Fruit fly (Drosophila melanogaster): ENCODE results near the gene CG13875.
A peak's percentile ranks its signal among the peaks of the same experiment; 100 is the strongest.

CG13875 gene

DNA sequence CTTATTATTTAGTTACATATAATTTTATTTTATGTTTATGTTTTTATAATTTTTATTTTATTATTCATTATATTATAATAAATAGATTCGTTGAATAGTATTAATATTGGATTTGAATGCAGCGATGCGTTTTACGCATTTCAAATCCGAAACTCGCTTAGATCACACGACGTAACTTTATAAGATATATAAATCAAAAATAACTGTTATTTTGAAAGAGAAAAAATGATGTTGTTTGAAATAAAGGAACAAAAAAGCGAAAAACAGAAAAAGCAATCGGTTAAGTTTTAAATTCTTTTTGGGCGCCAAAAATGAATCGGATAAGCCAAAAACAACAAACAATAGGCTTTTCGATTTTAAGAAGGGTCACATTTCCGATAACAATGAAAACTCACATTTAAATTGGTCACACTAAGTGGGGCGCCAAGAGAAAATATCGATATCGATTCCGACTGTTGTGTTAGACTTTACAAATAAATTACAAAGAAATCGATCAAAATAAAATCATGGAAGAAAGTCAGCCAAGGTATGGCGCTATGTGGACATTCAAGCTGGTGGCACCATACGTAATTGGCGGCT is 33.6 kb upstream of the CG13875 start, which contains the start of gene CG6845 (continued):
- TF ChIP-seq Hand (GFP tag; optimal IDR thresholded peaks at IDR 0.05), result no peak
- TF ChIP-seq Sin3A (optimal IDR thresholded peaks at IDR 0.05), result peak; percentile 17
- TF ChIP-seq gem (tag; optimal IDR thresholded peaks at IDR 0.05), result no peak
- TF ChIP-seq CG17328 (GFP tag; IDR thresholded peaks at IDR 0.05), result no peak
- TF ChIP-seq pfk (GFP tag; optimal IDR thresholded peaks at IDR 0.05), result no peak
- TF ChIP-seq Camta (GFP tag; optimal IDR thresholded peaks at IDR 0.05), result no peak
- TF ChIP-seq CG42726 (GFP tag; IDR thresholded peaks at IDR 0.05; ENCODE audit: partially characterized antibody), result 0 out of 2 replicates have a peak, but pooled peaks have one; percentile 31
- TF ChIP-seq Opbp (GFP tag; IDR thresholded peaks at IDR 0.05; ENCODE audit: partially characterized antibody), result peak; percentile 72; the same call in 2 of the 3 replicates
- no peak for TF ChIP-seq kah (GFP tag; optimal IDR thresholded peaks at IDR 0.05)
- TF ChIP-seq CG3726 (GFP tag; IDR thresholded peaks at IDR 0.05), result no peak
- no peak for TF ChIP-seq Asciz (GFP tag; optimal IDR thresholded peaks at IDR 0.05)
- TF ChIP-seq wor (GFP tag; IDR thresholded peaks at IDR 0.05), result no peak
- TF ChIP-seq CG17829 (tag; optimal IDR thresholded peaks at IDR 0.05), result peak; percentile 27
- TF ChIP-seq CG18764 (GFP tag; optimal IDR thresholded peaks at IDR 0.05), result no peak
- TF ChIP-seq nmo (GFP tag; optimal IDR thresholded peaks at IDR 0.05), result peak; percentile 35
- TF ChIP-seq CG10565 (GFP tag; optimal IDR thresholded peaks at IDR 0.05), result no peak
- no peak for TF ChIP-seq gce (GFP tag; IDR thresholded peaks at IDR 0.05)
- TF ChIP-seq Aef1 (GFP tag; IDR thresholded peaks at IDR 0.05), result peak; percentile 44; the same call in 2 of the 3 replicates
- TF ChIP-seq CG11696 (GFP tag; IDR thresholded peaks at IDR 0.05), result no peak
- peak; percentile 40; the same call in 1 of the 2 replicates for TF ChIP-seq CG2129 (GFP tag; IDR thresholded peaks at IDR 0.05; ENCODE audit: partially characterized antibody)
- TF ChIP-seq cas (GFP tag; IDR thresholded peaks at IDR 0.05), result no peak
- no peak for TF ChIP-seq Poxn (GFP tag; IDR thresholded peaks at IDR 0.05)
- no peak for TF ChIP-seq Atf6 (GFP tag; IDR thresholded peaks at IDR 0.05)
- no peak for TF ChIP-seq CG16779 (GFP tag; IDR thresholded peaks at IDR 0.05)
- TF ChIP-seq tin (GFP tag; optimal IDR thresholded peaks at IDR 0.05), result no peak
- no peak for TF ChIP-seq Xrp1 (GFP tag; IDR thresholded peaks at IDR 0.05)
- no peak for TF ChIP-seq croc (GFP tag; conservative IDR thresholded peaks at IDR 0.05)
- TF ChIP-seq Ada2b (GFP tag; IDR thresholded peaks at IDR 0.05), result no peak
- no peak for TF ChIP-seq sc (optimal IDR thresholded peaks at IDR 0.05)
- no peak for TF ChIP-seq sc (GFP tag; optimal IDR thresholded peaks at IDR 0.05)
- TF ChIP-seq CG4854 (GFP tag; optimal IDR thresholded peaks at IDR 0.05), result no peak
- no peak for TF ChIP-seq esg (GFP tag; conservative IDR thresholded peaks at IDR 0.05)
- TF ChIP-seq disco-r (GFP tag; optimal IDR thresholded peaks at IDR 0.05), result no peak
- TF ChIP-seq Xbp1 (GFP tag; optimal IDR thresholded peaks at IDR 0.05), result no peak
- no peak for TF ChIP-seq CG11085 (GFP tag; IDR thresholded peaks at IDR 0.05)
- TF ChIP-seq Pdp1 (GFP tag; optimal IDR thresholded peaks at IDR 0.05), result no peak
- TF ChIP-seq CG32772 (GFP tag; IDR thresholded peaks at IDR 0.05), result no peak
- TF ChIP-seq abd-A (tag; optimal IDR thresholded peaks at IDR 0.05), result peak; percentile 26
- no peak for TF ChIP-seq ewg (GFP tag; optimal IDR thresholded peaks at IDR 0.05)
- TF ChIP-seq CG5180 (GFP tag; optimal IDR thresholded peaks at IDR 0.05), result no peak
- TF ChIP-seq maf-S (GFP tag; optimal IDR thresholded peaks at IDR 0.05), result no peak
- TF ChIP-seq CG13894 (tag; optimal IDR thresholded peaks at IDR 0.05), result peak; percentile 25
- no peak for TF ChIP-seq BtbVII (GFP tag; optimal IDR thresholded peaks at IDR 0.05)
- TF ChIP-seq CG8765 (GFP tag; IDR thresholded peaks at IDR 0.05), result no peak
- TF ChIP-seq ham (GFP tag; IDR thresholded peaks at IDR 0.05), result no peak
- no peak for TF ChIP-seq CG15269 (tag; optimal IDR thresholded peaks at IDR 0.05)
- TF ChIP-seq cwo (GFP tag; optimal IDR thresholded peaks at IDR 0.05), result no peak
- TF ChIP-seq Side (GFP tag; optimal IDR thresholded peaks at IDR 0.05), result no peak
- TF ChIP-seq NC2α (GFP tag; optimal IDR thresholded peaks at IDR 0.05), result no peak
- TF ChIP-seq gsb (GFP tag; IDR thresholded peaks at IDR 0.05), result no peak
- TF ChIP-seq ttk (GFP tag; IDR thresholded peaks at IDR 0.05), result no peak
- TF ChIP-seq Bdp1 (GFP tag; optimal IDR thresholded peaks at IDR 0.05), result no peak

Measured in whole organism, embryonic.